Worm (Caenorhabditis elegans) whole organism, L1 larva: ENCODE data around the gene str-262.

Experiments used
- C04F5.9 ChIP-seq: sonication (generic microtip); optimal IDR thresholded peaks from 2 replicates; lab custom pipeline; 2016; ENCODE audit warnings: missing genetic modification characterization, missing compliant biosample characterization
- aha-1 ChIP-seq: fragments of 150-350 bp; optimal IDR thresholded peaks from 2 replicates; lab custom pipeline; 2014; ENCODE audit warnings: missing biosample characterization, missing genetic modification characterization
- alr-1 ChIP-seq: fragments of 200-800 bp; sonication (Bioruptor generic); optimal IDR thresholded peaks from 2 replicates; lab custom pipeline; 2018; ENCODE audit warnings: borderline replicate concordance, mild to moderate bottlenecking, missing genetic modification characterization, missing compliant biosample characterization
- aly-2 ChIP-seq: fragments of 150-350 bp; optimal IDR thresholded peaks from 2 replicates; lab custom pipeline; 2014; ENCODE audit warnings: missing biosample characterization, missing genetic modification characterization
- ama-1 ChIP-seq: fragments of 150-350 bp; optimal IDR thresholded peaks from 2 replicates; lab custom pipeline; 2014
- ceh-63 ChIP-seq: fragments of 200-800 bp; sonication (Bioruptor generic); optimal IDR thresholded peaks from 2 replicates; lab custom pipeline; 2018; ENCODE audit warnings: mild to moderate bottlenecking, missing genetic modification characterization, missing compliant biosample characterization
- ceh-8 ChIP-seq: fragments of 200-800 bp; sonication (Bioruptor generic); optimal IDR thresholded peaks from 2 replicates; lab custom pipeline; 2018; ENCODE audit warnings: mild to moderate bottlenecking, missing genetic modification characterization, moderate library complexity, missing compliant biosample characterization
- ceh-82 ChIP-seq, 3 experiments: fragments of 150-350 bp in 1 of 3; sonication (generic microtip) in 2 of 3; optimal IDR thresholded peaks; 2 replicates each; lab custom pipeline; 2014 to 2017; ENCODE audit warnings: missing biosample characterization in 3 of 3, missing genetic modification characterization in 3 of 3
- ceh-90 ChIP-seq: sonication (generic microtip); optimal IDR thresholded peaks from 2 replicates; lab custom pipeline; 2016; ENCODE audit warnings: missing genetic modification characterization, missing compliant biosample characterization
- ces-1 ChIP-seq: fragments of 150-350 bp; optimal IDR thresholded peaks from 2 replicates; lab custom pipeline; 2014; ENCODE audit warnings: missing biosample characterization, missing genetic modification reagents, missing genetic modification characterization
- dsc-1 ChIP-seq: sonication (generic microtip); optimal IDR thresholded peaks from 2 replicates; lab custom pipeline; 2016; ENCODE audit warnings: mild to moderate bottlenecking, missing genetic modification characterization, missing compliant biosample characterization
- efl-1 ChIP-seq, 4 experiments: fragments of 150-350 bp; optimal IDR thresholded peaks in 3 of 4; peaks in 1 of 4; 1 replicate in 1 of 4; 2 replicates in 3 of 4; lab custom pipeline; 2014; ENCODE audit warnings: missing biosample characterization in 2 of 4, missing genetic modification characterization in 2 of 4, missing genetic modification reagents in 2 of 4
- elt-2 ChIP-seq: sonication (generic microtip); optimal IDR thresholded peaks from 2 replicates; lab custom pipeline; 2016; ENCODE audit warnings: missing genetic modification characterization, mild to moderate bottlenecking, inconsistent platforms, missing compliant biosample characterization, missing genetic modification reagents
- elt-3 ChIP-seq, 6 experiments: fragments of 150-350 bp in 1 of 6; sonication (generic microtip); optimal IDR thresholded peaks; 2 replicates each; lab custom pipeline; 2017 to 2018; ENCODE audit warnings: missing biosample characterization in 6 of 6, missing genetic modification characterization in 6 of 6, inconsistent platforms in 1 of 6
- ets-5 ChIP-seq: fragments of 200-800 bp; sonication (Bioruptor generic); IDR thresholded peaks from 2 replicates; pipeline ENCODE4 v1.3.6; 2022; ENCODE audit warnings: missing genetic modification characterization, missing compliant biosample characterization
- fkh-10 ChIP-seq: sonication (generic microtip); optimal IDR thresholded peaks from 2 replicates; lab custom pipeline; 2017; ENCODE audit warnings: missing biosample characterization, missing genetic modification reagents, missing genetic modification characterization
- fkh-8 ChIP-seq: sonication (generic microtip); optimal IDR thresholded peaks from 2 replicates; lab custom pipeline; 2016; ENCODE audit warnings: mild to moderate bottlenecking, missing genetic modification characterization, missing compliant biosample characterization
- fos-1 ChIP-seq: fragments of 150-350 bp; optimal IDR thresholded peaks from 2 replicates; lab custom pipeline; 2014; ENCODE audit warnings: missing biosample characterization, missing genetic modification characterization
- hlh-17 ChIP-seq: fragments of 200-800 bp; sonication (Bioruptor generic); optimal IDR thresholded peaks from 2 replicates; lab custom pipeline; 2018; ENCODE audit warnings: missing genetic modification characterization, mild to moderate bottlenecking, missing compliant biosample characterization, moderate library complexity, borderline replicate concordance
- hpl-2 ChIP-seq: fragments of 150-350 bp; optimal IDR thresholded peaks from 2 replicates; lab custom pipeline; 2014; ENCODE audit warnings: missing biosample characterization, missing genetic modification reagents, missing genetic modification characterization
- isw-1 ChIP-seq: fragments of 200-800 bp; sonication (Bioruptor generic); IDR thresholded peaks from 2 replicates; pipeline ENCODE4 v1.3.6; 2022; ENCODE audit warnings: missing genetic modification characterization, missing compliant biosample characterization
- lin-35 ChIP-seq, 2 experiments: fragments of 150-350 bp; optimal IDR thresholded peaks; 2 replicates each; lab custom pipeline; 2014; ENCODE audit warnings: missing biosample characterization in 2 of 2, missing genetic modification characterization in 2 of 2, missing genetic modification reagents in 2 of 2
- lir-3 ChIP-seq: sonication (generic microtip); optimal IDR thresholded peaks from 2 replicates; lab custom pipeline; 2016; ENCODE audit warnings: mild to moderate bottlenecking, missing genetic modification characterization, moderate library complexity, missing compliant biosample characterization; ENCODE audit not compliant: poor library complexity
- mab-9 ChIP-seq: fragments of 200-800 bp; sonication (Bioruptor generic); IDR thresholded peaks from 2 replicates; pipeline ENCODE4 v1.3.6; 2022; ENCODE audit warnings: missing genetic modification reagents, missing genetic modification characterization, missing compliant biosample characterization
- mef-2 ChIP-seq: fragments of 150-350 bp; optimal IDR thresholded peaks from 2 replicates; lab custom pipeline; 2014; ENCODE audit warnings: missing biosample characterization, missing genetic modification characterization
- nhr-11 ChIP-seq: fragments of 150-350 bp; optimal IDR thresholded peaks from 2 replicates; lab custom pipeline; 2014; ENCODE audit warnings: missing biosample characterization, missing genetic modification characterization
- nhr-12 ChIP-seq: sonication (generic microtip); optimal IDR thresholded peaks from 2 replicates; lab custom pipeline; 2017; ENCODE audit warnings: missing biosample characterization, missing genetic modification characterization
- nhr-19 ChIP-seq: fragments of 200-800 bp; sonication (Bioruptor generic); conservative IDR thresholded peaks from 2 replicates; pipeline ENCODE4 v1.3.6; 2022; ENCODE audit warnings: missing genetic modification characterization, missing compliant biosample characterization
- nhr-47 ChIP-seq: sonication (generic microtip); optimal IDR thresholded peaks from 2 replicates; lab custom pipeline; 2016; ENCODE audit warnings: mild to moderate bottlenecking, missing genetic modification characterization, moderate library complexity, missing compliant biosample characterization
- nhr-85 ChIP-seq: sonication (generic microtip); peaks from one replicate; lab custom pipeline; 2016; ENCODE audit warnings: missing genetic modification characterization, inconsistent platforms, missing compliant biosample characterization
- pqm-1 ChIP-seq: sonication (generic microtip); optimal IDR thresholded peaks from 3 replicates; lab custom pipeline; 2017; ENCODE audit warnings: missing biosample characterization, missing genetic modification characterization
- skn-1 ChIP-seq: fragments of 150-350 bp; optimal IDR thresholded peaks from 2 replicates; lab custom pipeline; 2014; ENCODE audit warnings: missing biosample characterization, missing genetic modification characterization
- snu-23 ChIP-seq: sonication (generic microtip); optimal IDR thresholded peaks from 2 replicates; lab custom pipeline; 2016; ENCODE audit warnings: missing genetic modification characterization, missing compliant biosample characterization
- sox-4 ChIP-seq: sonication (generic microtip); optimal IDR thresholded peaks from 2 replicates; lab custom pipeline; 2016; ENCODE audit warnings: missing genetic modification characterization, missing compliant biosample characterization
- sup-37 ChIP-seq: fragments of 200-800 bp; sonication (Bioruptor generic); optimal IDR thresholded peaks from 2 replicates; lab custom pipeline; 2018; ENCODE audit warnings: mild to moderate bottlenecking, missing genetic modification characterization, missing compliant biosample characterization
- swsn-7 ChIP-seq: sonication (generic microtip); optimal IDR thresholded peaks from 2 replicates; lab custom pipeline; 2016; ENCODE audit warnings: missing genetic modification characterization, missing compliant biosample characterization
- tbx-2 ChIP-seq: sonication (generic microtip); optimal IDR thresholded peaks from 2 replicates; lab custom pipeline; 2016; ENCODE audit warnings: missing genetic modification characterization, missing compliant biosample characterization
- tlp-1 ChIP-seq: fragments of 150-350 bp; optimal IDR thresholded peaks from 2 replicates; lab custom pipeline; 2014; ENCODE audit warnings: missing biosample characterization, missing genetic modification characterization
- unc-130 ChIP-seq: fragments of 150-350 bp; optimal IDR thresholded peaks from 2 replicates; lab custom pipeline; 2017; ENCODE audit warnings: missing biosample characterization, missing genetic modification characterization, inconsistent platforms
- unc-30 ChIP-seq: sonication (generic microtip); optimal IDR thresholded peaks from 2 replicates; lab custom pipeline; 2017; ENCODE audit warnings: missing biosample characterization, missing genetic modification characterization
- unc-62 ChIP-seq: fragments of 150-350 bp; optimal IDR thresholded peaks from 2 replicates; lab custom pipeline; 2014; ENCODE audit warnings: missing biosample characterization, missing genetic modification reagents, missing genetic modification characterization
- unc-86 ChIP-seq: sonication (generic microtip); optimal IDR thresholded peaks from 2 replicates; lab custom pipeline; 2016; ENCODE audit warnings: missing genetic modification characterization, missing compliant biosample characterization
- xbp-1 ChIP-seq: sonication (generic microtip); optimal IDR thresholded peaks from 2 replicates; lab custom pipeline; 2016; ENCODE audit warnings: missing genetic modification characterization, missing compliant biosample characterization
- ztf-4 ChIP-seq: fragments of 150-350 bp; optimal IDR thresholded peaks from 2 replicates; lab custom pipeline; 2014; ENCODE audit warnings: missing biosample characterization, missing genetic modification characterization

Gene str-262

ce11 chrV:726573-727483 lies 25.8 kb downstream of the str-262 start (continued):
- TF ChIP-seq isw-1 = no peak
- TF ChIP-seq unc-86 (tag; lab: Kevin White, UChicago) = no peak
- TF ChIP-seq unc-130 (tag; lab: Kevin White, UChicago) = peak; percentile 10
- peak; percentile 21 for TF ChIP-seq ztf-4
- TF ChIP-seq nhr-12 (tag; lab: Kevin White, UChicago) = no peak
- TF ChIP-seq ets-5 (GFP tag; lab: Robert Waterston, UW) = no peak
- TF ChIP-seq fos-1 = no peak
- TF ChIP-seq tbx-2 (tag; lab: Kevin White, UChicago) = no peak
- no peak for TF ChIP-seq ces-1 (GFP tag; lab: Kevin White, UChicago)
- no peak for TF ChIP-seq tlp-1 (tag; lab: Kevin White, UChicago)
- TF ChIP-seq unc-62 (GFP tag; lab: Kevin White, UChicago) = no peak

ce11 chrV:725807-726572 lies 26.6 kb downstream of the str-262 start:
- TF ChIP-seq lin-35 (GFP tag; optimal IDR thresholded peaks at IDR 0.05; lab: Kevin White, UChicago) (peak in 1 of 2 experiments; percentile 58), efl-1 (optimal IDR thresholded peaks at IDR 0.05; lab: Kevin White, UChicago) (no peak), efl-1 (GFP tag; optimal IDR thresholded peaks at IDR 0.05 in 1 of 2; lab: Kevin White, UChicago) (peak in 1 of 2 experiments; percentile 82), dsc-1 (tag; lab: Kevin White, UChicago) (no peak), nhr-47 (no peak), fkh-8 (tag; lab: Kevin White, UChicago) (no peak), nhr-11 (tag; lab: Kevin White, UChicago) (no peak), skn-1 (no peak), tlp-1 (tag; lab: Kevin White, UChicago) (no peak), lir-3 (peak; percentile 7), nhr-19 (GFP tag; lab: Robert Waterston, UW) (no peak), ztf-4 (no peak), swsn-7 (tag; lab: Kevin White, UChicago) (no peak), isw-1 (no peak), aly-2 (tag; lab: Kevin White, UChicago) (peak; percentile 1), elt-2 (tag; lab: Kevin White, UChicago) (no peak), xbp-1 (no peak), elt-3 (tag; optimal IDR thresholded peaks at IDR 0.05; lab: Kevin White, UChicago) (peak in 1 of 6 experiments; percentile 38), ama-1 (lab: Kevin White, UChicago) (peak; percentile 66), snu-23 (GFP tag; lab: Kevin White, UChicago) (no peak)

ce11 chrV:724946-725806 lies 27.4 kb downstream of the str-262 start:
- TF ChIP-seq ceh-63 (GFP tag; lab: Kevin White, UChicago) (no peak), alr-1 (tag; lab: Kevin White, UChicago) (no peak), hpl-2 (GFP tag; lab: Kevin White, UChicago) (no peak), ceh-82 (tag; optimal IDR thresholded peaks at IDR 0.05; lab: Kevin White, UChicago) (no peak), mef-2 (tag; lab: Kevin White, UChicago) (no peak), ama-1 (lab: Kevin White, UChicago) (peak; percentile 92), ceh-90 (no peak), ets-5 (GFP tag; lab: Robert Waterston, UW) (no peak), nhr-85 (peak; percentile 49), mab-9 (no peak), hlh-17 (GFP tag; lab: Kevin White, UChicago) (no peak), ceh-8 (GFP tag; lab: Kevin White, UChicago) (no peak), pqm-1 (no peak), elt-2 (tag; lab: Kevin White, UChicago) (no peak), fkh-10 (no peak), unc-30 (no peak), nhr-12 (tag; lab: Kevin White, UChicago) (no peak), C04F5.9 (peak; percentile 31), unc-130 (tag; lab: Kevin White, UChicago) (no peak), sup-37 (GFP tag; lab: Kevin White, UChicago) (peak; percentile 5), aha-1 (tag; lab: Kevin White, UChicago) (no peak), tbx-2 (tag; lab: Kevin White, UChicago) (no peak), sox-4 (no peak)
